Worm (Caenorhabditis elegans): ENCODE measurements around the gene C26B9.6.

Gene C26B9.6

ce11 chrX:5293862-5294261, 41.4 kb downstream of the C26B9.6 start:
- TF ChIP-seq F16B12.6 (tag; optimal IDR thresholded peaks at IDR 0.05), result no peak
- peak; percentile 59 for TF ChIP-seq lin-14 (GFP tag; optimal IDR thresholded peaks at IDR 0.05)
- TF ChIP-seq blmp-1 (tag; optimal IDR thresholded peaks at IDR 0.05), result no peak

ce11 chrX:5289106-5289505, 46.2 kb downstream of the C26B9.6 start:
- no peak for TF ChIP-seq unc-62 (GFP tag; optimal IDR thresholded peaks at IDR 0.05)
- TF ChIP-seq nhr-85 (tag), result peak; percentile 18

ce11 chrX:5283531-5283930, 51.7 kb downstream of the C26B9.6 start, which contains the start of gene vps-41:
vps-41 (plus strand) TSS chrX:5283831.
- TF ChIP-seq aly-2 (tag; optimal IDR thresholded peaks at IDR 0.05), result no peak
- TF ChIP-seq nhr-85 (tag), result no peak
- TF ChIP-seq jun-1 (tag; optimal IDR thresholded peaks at IDR 0.05), result no peak
- TF ChIP-seq mab-9 (GFP tag; IDR thresholded peaks at IDR 0.05), result no peak
- TF ChIP-seq hpl-2 (GFP tag; optimal IDR thresholded peaks at IDR 0.05), result no peak
- TF ChIP-seq elt-2 (tag; optimal IDR thresholded peaks at IDR 0.05), result no peak
- TF ChIP-seq nhr-47 (tag; optimal IDR thresholded peaks at IDR 0.05), result no peak
- TF ChIP-seq sup-37 (GFP tag; optimal IDR thresholded peaks at IDR 0.05), result no peak
- TF ChIP-seq grh-1 (GFP tag; IDR thresholded peaks at IDR 0.05), result no peak
- no peak for TF ChIP-seq ztf-11 (tag; optimal IDR thresholded peaks at IDR 0.05)
- TF ChIP-seq egl-27 (tag; optimal IDR thresholded peaks at IDR 0.05), result no peak
- TF ChIP-seq fkh-10 (GFP tag; optimal IDR thresholded peaks at IDR 0.05), result no peak
- TF ChIP-seq C16A3.4 (tag; optimal IDR thresholded peaks at IDR 0.05), result no peak
- no peak for TF ChIP-seq ces-1 (GFP tag; optimal IDR thresholded peaks at IDR 0.05)
